Worm (Caenorhabditis elegans) whole organism, dauer: ENCODE measurements around the gene C52B9.4.

Experiments used
- unc-62 ChIP-seq: sonication (generic microtip); optimal IDR thresholded peaks from 2 replicates; lab custom pipeline; 2017; ENCODE audit warnings: missing biosample characterization, missing genetic modification reagents, missing genetic modification characterization

The C52B9.4 gene

DNA sequence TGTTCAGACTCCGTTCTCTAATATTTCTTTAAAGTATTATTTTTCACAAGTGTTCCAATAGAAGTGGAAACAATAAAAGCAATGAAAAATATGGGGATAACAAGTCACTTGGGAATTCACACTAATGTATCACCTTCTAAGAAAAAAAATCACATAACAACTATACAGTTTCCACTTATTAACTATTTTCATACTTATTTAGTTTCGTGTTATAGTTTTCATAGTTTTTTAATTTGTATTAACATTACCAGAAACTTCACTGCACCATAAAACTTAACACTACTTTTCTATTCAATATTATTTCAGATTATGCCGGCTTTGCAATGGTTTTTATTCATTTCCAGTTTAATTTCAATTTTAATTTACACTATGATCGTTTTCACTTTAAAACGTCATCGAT lies 8.4 kb upstream of the C52B9.4 start, which contains the start of gene srv-5:
TSS of gene srv-5 (plus strand) at position 301 of the 400 bp plus-strand sequence.
- no peak for TF ChIP-seq unc-62 (GFP tag; lab: Kevin White, UChicago)

DNA sequence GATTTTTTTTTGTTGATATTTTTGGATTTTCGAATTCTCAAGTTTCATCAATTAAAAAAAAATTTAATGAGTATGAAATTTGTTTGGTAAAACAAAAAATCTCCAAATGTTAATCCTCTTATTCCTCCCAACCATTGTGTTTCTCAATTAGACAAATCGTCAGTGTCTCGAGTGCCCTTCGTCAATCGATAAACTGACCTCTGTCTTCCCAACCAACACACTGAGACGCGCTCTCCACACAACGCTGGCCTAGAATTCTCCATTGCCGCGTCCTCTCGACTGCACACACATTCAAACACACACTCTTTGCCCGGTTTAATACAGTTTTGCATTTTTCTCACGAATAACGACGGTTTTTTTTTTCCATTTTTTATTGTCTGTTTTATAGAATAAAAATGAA lies 5.7 kb upstream of the C52B9.4 start, which contains the start of gene taf-11.1:
TSS of gene taf-11.1 (plus strand) at position 389 of the 400 bp plus-strand sequence.
- no peak for TF ChIP-seq unc-62 (GFP tag; lab: Kevin White, UChicago)

DNA sequence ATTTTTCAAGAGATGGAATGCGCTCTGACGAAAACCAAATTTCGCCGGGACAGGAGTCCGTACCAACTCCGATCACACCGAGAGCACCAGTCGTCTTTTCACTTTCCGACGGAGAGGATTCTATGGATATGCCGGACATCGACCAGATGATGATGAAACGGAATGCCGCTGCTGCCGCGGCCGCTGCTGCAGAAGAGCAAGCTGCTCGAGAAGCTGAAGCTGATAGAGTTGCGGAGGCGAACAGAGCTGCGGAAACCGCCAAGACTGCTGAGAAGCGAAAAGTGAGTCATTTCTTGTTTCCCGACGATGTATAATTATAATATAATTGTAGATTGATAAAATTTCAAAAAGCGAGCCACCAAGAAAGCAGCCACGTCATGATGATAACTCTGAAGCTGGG lies 5.1 kb upstream of the C52B9.4 start:
- no peak for TF ChIP-seq unc-62 (GFP tag; lab: Kevin White, UChicago)

- no peak for TF ChIP-seq unc-62 (GFP tag; lab: Kevin White, UChicago)
Observed at ce11 chrX:4256761-4257160, 3.7 kb upstream of the C52B9.4 start, which contains the start of gene srv-6. Gene srv-6 (plus strand): TSS chrX:4257061.

DNA sequence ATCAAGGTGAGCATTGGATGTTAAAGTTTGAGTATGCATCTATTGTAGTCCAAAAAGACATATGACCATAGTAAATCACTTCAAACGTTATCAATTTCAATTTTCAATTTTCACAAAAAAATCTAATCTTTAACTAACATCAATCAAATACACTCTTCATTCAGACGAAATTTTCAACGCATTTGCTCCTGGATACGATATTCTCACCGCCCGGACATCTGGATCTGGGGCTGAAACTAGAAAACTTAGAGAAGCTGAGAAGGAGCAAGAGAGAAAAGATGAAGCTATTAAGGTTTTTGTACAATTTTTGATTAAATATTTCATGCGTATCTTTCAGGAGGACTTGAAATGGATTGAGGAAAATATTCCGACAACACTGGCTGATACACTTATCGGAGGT lies 3.4 kb downstream of the C52B9.4 start:
- no peak for TF ChIP-seq unc-62 (GFP tag; lab: Kevin White, UChicago)

DNA sequence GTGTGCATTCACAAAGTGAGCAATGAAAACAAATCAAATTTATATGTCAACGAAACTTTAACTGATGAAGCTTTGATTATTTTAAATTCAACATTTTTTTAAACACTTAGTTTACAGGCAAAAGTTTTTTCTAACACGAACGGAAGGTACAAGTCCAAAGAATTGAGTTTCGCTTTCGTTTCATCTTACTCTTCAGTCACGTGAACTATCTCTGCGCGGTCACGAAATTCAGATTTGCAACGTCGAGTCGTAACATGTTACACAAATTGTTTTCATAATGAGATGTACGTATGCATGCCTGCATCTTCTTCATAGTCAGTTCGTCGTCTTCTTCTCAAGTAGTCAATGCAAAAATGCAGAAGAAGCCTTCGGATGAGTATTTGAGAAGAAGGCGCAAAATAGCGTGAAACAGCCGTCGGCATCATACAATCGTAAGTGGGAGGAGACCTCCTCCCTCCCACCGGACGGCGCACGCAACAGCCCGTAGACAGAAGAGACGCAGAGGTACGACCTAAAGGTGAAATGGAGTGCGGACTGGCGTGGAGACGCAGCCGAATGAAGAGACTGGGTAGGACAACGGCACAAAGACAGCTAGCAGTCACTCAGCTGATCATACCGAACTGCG lies 4.9 kb downstream of the C52B9.4 start, which contains the start of gene coel-1:
TSS of gene coel-1 (plus strand) at position 381 of the 625 bp plus-strand sequence.
- TF ChIP-seq unc-62 (GFP tag; lab: Kevin White, UChicago), result no peak

ce11 chrX:4266178-4266931 lies 5.9 kb downstream of the C52B9.4 start:
- no peak for TF ChIP-seq unc-62 (GFP tag; lab: Kevin White, UChicago)

ce11 chrX:4268396-4268795 lies 7.9 kb downstream of the C52B9.4 start:
- TF ChIP-seq unc-62 (GFP tag; lab: Kevin White, UChicago), result no peak

ce11 chrX:4273614-4274013 lies 13.2 kb downstream of the C52B9.4 start, which contains the start of gene C52B9.10:
Gene C52B9.10 (plus strand): TSS chrX:4273914.
- TF ChIP-seq unc-62 (GFP tag; lab: Kevin White, UChicago), result no peak

- TF ChIP-seq unc-62 (GFP tag; lab: Kevin White, UChicago), result no peak
Observed at ce11 chrX:4274116-4274515, 13.7 kb downstream of the C52B9.4 start, which contains the start of gene mec-18. Gene mec-18 (minus strand): TSS chrX:4274216.

ce11 chrX:4279294-4279782 lies 18.9 kb downstream of the C52B9.4 start, which contains the start of the genes twk-28 and ets-9:
Gene twk-28 (minus strand): TSS chrX:4279344.
Gene ets-9 (plus strand): TSS chrX:4279703.
- no peak for TF ChIP-seq unc-62 (GFP tag; lab: Kevin White, UChicago)

ce11 chrX:4282380-4282779 lies 21.9 kb downstream of the C52B9.4 start, which contains the start of gene C52B9.19:
Gene C52B9.19 (plus strand): TSS chrX:4282555.
- TF ChIP-seq unc-62 (GFP tag; lab: Kevin White, UChicago), result no peak

DNA sequence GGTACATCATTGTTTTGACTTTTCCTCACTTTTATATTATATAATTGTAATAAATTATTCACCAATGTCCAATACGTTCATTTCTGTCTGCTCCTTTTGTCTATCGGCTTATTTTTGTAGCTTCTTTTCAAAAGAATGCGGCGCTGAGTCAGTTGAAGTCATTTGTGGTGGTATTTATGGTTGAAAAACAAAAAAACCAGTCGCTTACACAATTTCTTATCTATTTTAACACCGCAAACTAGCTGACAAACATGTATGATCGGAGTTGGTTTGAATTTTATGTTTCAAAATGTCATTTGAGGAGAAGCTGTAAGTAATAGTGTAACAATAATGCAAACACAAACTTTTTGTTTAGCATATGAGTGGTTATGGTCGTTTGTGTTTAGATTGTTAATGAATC lies 23.5 kb downstream of the C52B9.4 start, which contains the start of gene ets-10:
TSS of gene ets-10 (plus strand) at position 201 of the 400 bp plus-strand sequence.
- no peak for TF ChIP-seq unc-62 (GFP tag; lab: Kevin White, UChicago)

ce11 chrX:4284470-4284869 lies 24.0 kb downstream of the C52B9.4 start:
- no peak for TF ChIP-seq unc-62 (GFP tag; lab: Kevin White, UChicago)

ce11 chrX:4285669-4286174 lies 25.3 kb downstream of the C52B9.4 start, which contains the start of gene cka-2:
Gene cka-2 (plus strand): TSS chrX:4286124.
- no peak for TF ChIP-seq unc-62 (GFP tag; lab: Kevin White, UChicago)

DNA sequence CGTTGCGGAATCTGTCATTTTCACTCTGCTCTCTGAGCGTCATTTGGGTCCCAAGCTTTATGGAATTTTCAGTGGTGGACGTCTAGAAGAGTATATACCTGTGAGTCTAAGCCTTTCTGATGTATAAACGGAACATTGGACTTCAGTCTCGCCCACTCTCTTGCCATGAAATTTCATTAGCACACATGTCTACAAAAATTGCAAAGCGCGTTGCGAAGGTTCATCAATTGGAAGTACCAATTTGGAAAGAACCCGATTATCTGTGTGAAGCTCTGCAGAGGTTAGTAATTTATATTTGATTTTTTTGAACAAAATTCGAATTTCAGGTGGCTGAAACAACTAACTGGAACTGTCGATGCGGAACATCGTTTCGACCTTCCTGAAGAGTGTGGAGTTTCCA lies 29.4 kb downstream of the C52B9.4 start:
- no peak for TF ChIP-seq unc-62 (GFP tag; lab: Kevin White, UChicago)
